Worm (Caenorhabditis elegans): Measurements from ENCODE around the gene drd-10.
"Not testable (repeated sequence)": the region's sequence is repeated elsewhere in the genome, so short reads cannot be mapped to it uniquely, and the experiment has no call there.

- TF ChIP-seq unc-39 (tag; optimal IDR thresholded peaks at IDR 0.05); nhr-28 (tag; optimal IDR thresholded peaks at IDR 0.05); mdt-29 (GFP tag; IDR thresholded peaks at IDR 0.05); dmd-6 (GFP tag; IDR thresholded peaks at IDR 0.05); mdl-1 (tag; optimal IDR thresholded peaks at IDR 0.05); hlh-30 (tag; optimal IDR thresholded peaks at IDR 0.05; ENCODE audit: insufficient read depth): not testable (repeated sequence)
Measured at ce11 chrV:7057795-7058194, 50.4 kb downstream of the drd-10 start, which contains the start of gene Y57E12AL.2.
